Fruit fly (Drosophila melanogaster) whole organism: Measurements from ENCODE around the gene Srlp.

Experiments
- Dll ChIP-seq: fragments of >200 bp; optimal IDR thresholded peaks from 2 replicates; lab custom pipeline; 2017
- EcR ChIP-seq, 2 experiments: fragments of >200 bp; optimal IDR thresholded peaks; 2 replicates each; lab custom pipeline; 2017; ENCODE audit warnings: missing biosample characterization in 2 of 2, missing genetic modification characterization in 2 of 2, missing genetic modification reagents in 2 of 2

- TF ChIP-seq Dll (lab: Kevin White, UChicago), result no peak
- TF ChIP-seq EcR (GFP tag; optimal IDR thresholded peaks at IDR 0.05; lab: Kevin White, UChicago), result no peak
Observed at dm6 chr3R:12385949-12386348, 47.9 kb upstream of the Srlp start, which contains the start of gene Sol1.
